Fruit fly (Drosophila melanogaster) whole organism, embryonic: ENCODE data around the gene CG15034.

Source experiments
- ATbp ChIP-seq: fragments of 200-800 bp; sonication (Bioruptor generic); optimal IDR thresholded peaks from 2 replicates; lab custom pipeline; 2017; ENCODE audit warnings: missing biosample characterization, mild to moderate bottlenecking, missing genetic modification characterization, missing genetic modification reagents
- CG1024 ChIP-seq: fragments of 200-800 bp; sonication (Bioruptor generic); IDR thresholded peaks from 2 replicates; pipeline ENCODE4 v1.3.6; 2022; ENCODE audit warnings: missing biosample characterization, missing genetic modification characterization
- CG10321 ChIP-seq: fragments of 200-800 bp; sonication (Bioruptor generic); IDR thresholded peaks from 2 replicates; pipeline ENCODE4 v1.3.6; 2022; ENCODE audit warnings: missing biosample characterization, missing genetic modification characterization
- CG12219 ChIP-seq: fragments of 200-800 bp; sonication (Bioruptor generic); optimal IDR thresholded peaks from 3 replicates; lab custom pipeline; 2018; ENCODE audit warnings: missing biosample characterization, mild to moderate bottlenecking, missing genetic modification characterization
- CG12236 ChIP-seq: fragments of 200-800 bp; sonication (Bioruptor generic); optimal IDR thresholded peaks from 2 replicates; lab custom pipeline; 2016; ENCODE audit warnings: missing biosample characterization, missing genetic modification characterization
- CG12744 ChIP-seq: fragments of 200-800 bp; sonication (Bioruptor generic); optimal IDR thresholded peaks from 2 replicates; lab custom pipeline; 2016; ENCODE audit warnings: missing biosample characterization, missing genetic modification characterization
- CG12942 ChIP-seq: fragments of 200-800 bp; sonication (Bioruptor generic); optimal IDR thresholded peaks from 3 replicates; lab custom pipeline; 2016; ENCODE audit warnings: missing biosample characterization, missing genetic modification characterization
- CG13775 ChIP-seq: fragments of 200-800 bp; sonication (Bioruptor generic); optimal IDR thresholded peaks from 3 replicates; lab custom pipeline; 2017; ENCODE audit warnings: missing biosample characterization, mild to moderate bottlenecking, missing genetic modification characterization
- CG14667 ChIP-seq: fragments of 200-800 bp; sonication (Bioruptor generic); IDR thresholded peaks from 2 replicates; pipeline ENCODE4 v1.3.6; 2022; ENCODE audit warnings: missing biosample characterization, missing genetic modification characterization
- CG14710 ChIP-seq: fragments of 200-800 bp; sonication (Bioruptor generic); optimal IDR thresholded peaks from 3 replicates; lab custom pipeline; 2019; ENCODE audit warnings: missing biosample characterization, mild to moderate bottlenecking, missing genetic modification characterization, moderate library complexity
- CG15601 ChIP-seq: fragments of 200-800 bp; sonication (Bioruptor generic); optimal IDR thresholded peaks from 3 replicates; lab custom pipeline; 2019; ENCODE audit warnings: missing biosample characterization, mild to moderate bottlenecking, missing genetic modification characterization, moderate library complexity
- CG16779 ChIP-seq: fragments of 200-800 bp; sonication (Bioruptor generic); IDR thresholded peaks from 2 replicates; pipeline ENCODE4 v1.3.6; 2022; ENCODE audit warnings: missing biosample characterization, missing genetic modification characterization
- CG17612 ChIP-seq: fragments of 200-800 bp; sonication (Bioruptor generic); IDR thresholded peaks from 2 replicates; pipeline ENCODE4 v1.3.6; 2022; ENCODE audit warnings: missing biosample characterization, missing genetic modification characterization
- CG18476 ChIP-seq: fragments of 200-800 bp; sonication (Bioruptor generic); optimal IDR thresholded peaks from 2 replicates; lab custom pipeline; 2016; ENCODE audit warnings: missing biosample characterization, mild to moderate bottlenecking, missing genetic modification characterization
- CG18764 ChIP-seq: fragments of 200-800 bp; sonication (Bioruptor generic); optimal IDR thresholded peaks from 3 replicates; lab custom pipeline; 2016; ENCODE audit warnings: missing biosample characterization, missing genetic modification characterization
- CG2116 ChIP-seq: fragments of 200-800 bp; sonication (Bioruptor generic); optimal IDR thresholded peaks from 3 replicates; lab custom pipeline; 2018; ENCODE audit warnings: missing biosample characterization, mild to moderate bottlenecking, missing genetic modification characterization
- CG3163 ChIP-seq: fragments of 200-800 bp; sonication (Bioruptor generic); optimal IDR thresholded peaks from 3 replicates; lab custom pipeline; 2016; ENCODE audit warnings: missing biosample characterization, missing genetic modification characterization
- CG3281 ChIP-seq: fragments of 200-800 bp; sonication (Bioruptor generic); optimal IDR thresholded peaks from 3 replicates; lab custom pipeline; 2017; ENCODE audit warnings: missing biosample characterization, mild to moderate bottlenecking, missing genetic modification characterization
- CG33557 ChIP-seq: fragments of 200-800 bp; sonication (Bioruptor generic); optimal IDR thresholded peaks from 2 replicates; lab custom pipeline; 2019; ENCODE audit warnings: missing biosample characterization, mild to moderate bottlenecking, missing genetic modification characterization, moderate library complexity
- CG4617 ChIP-seq: fragments of 200-800 bp; sonication (Bioruptor generic); optimal IDR thresholded peaks from 3 replicates; lab custom pipeline; 2016; ENCODE audit warnings: missing biosample characterization, missing genetic modification characterization, borderline replicate concordance
- CG4707 ChIP-seq: fragments of 200-800 bp; sonication (Bioruptor generic); optimal IDR thresholded peaks from 2 replicates; lab custom pipeline; 2018; ENCODE audit warnings: missing biosample characterization, mild to moderate bottlenecking, missing genetic modification characterization, moderate library complexity
- CG4854 ChIP-seq: fragments of 200-800 bp; sonication (Bioruptor generic); optimal IDR thresholded peaks from 2 replicates; lab custom pipeline; 2016; ENCODE audit warnings: missing biosample characterization, missing genetic modification characterization, inconsistent platforms
- CG6683 ChIP-seq: fragments of 200-800 bp; sonication (Bioruptor generic); optimal IDR thresholded peaks from 2 replicates; lab custom pipeline; 2017; ENCODE audit warnings: missing biosample characterization, mild to moderate bottlenecking, missing genetic modification characterization, missing genetic modification reagents
- CG6854 ChIP-seq: fragments of 200-800 bp; sonication (Bioruptor generic); optimal IDR thresholded peaks from 3 replicates; lab custom pipeline; 2017; ENCODE audit warnings: missing biosample characterization, mild to moderate bottlenecking, missing genetic modification characterization
- CG8290 ChIP-seq, 3 experiments: fragments of 200-800 bp; sonication (Bioruptor generic); optimal IDR thresholded peaks; 2 replicates each; lab custom pipeline; 2016 to 2019; ENCODE audit warnings: missing biosample characterization in 3 of 3, missing genetic modification characterization in 3 of 3, mild to moderate bottlenecking in 2 of 3, moderate library complexity in 1 of 3
- CG9876 ChIP-seq: fragments of 200-800 bp; sonication (Bioruptor generic); optimal IDR thresholded peaks from 2 replicates; lab custom pipeline; 2016; ENCODE audit warnings: missing biosample characterization, missing genetic modification characterization
- CG9932 ChIP-seq: fragments of 200-800 bp; sonication (Bioruptor generic); IDR thresholded peaks from 2 replicates; pipeline ENCODE4 v1.3.6; 2022; ENCODE audit warnings: missing biosample characterization, missing genetic modification characterization
- CHES-1-like ChIP-seq: fragments of 200-800 bp; sonication (Bioruptor generic); optimal IDR thresholded peaks from 2 replicates; lab custom pipeline; 2016; ENCODE audit warnings: missing biosample characterization, missing genetic modification characterization
- CTCF ChIP-seq: fragments of 200-800 bp; sonication (Bioruptor generic); optimal IDR thresholded peaks from 2 replicates; lab custom pipeline; 2017; ENCODE audit warnings: missing biosample characterization, mild to moderate bottlenecking, missing genetic modification characterization, moderate library complexity
- Dip2 ChIP-seq: fragments of 200-800 bp; sonication (Bioruptor generic); IDR thresholded peaks from 2 replicates; pipeline ENCODE4 v1.3.6; 2022; ENCODE audit warnings: missing biosample characterization, missing genetic modification characterization
- H15 ChIP-seq: fragments of 200-800 bp; sonication (Bioruptor generic); IDR thresholded peaks from 3 replicates; pipeline ENCODE4 v1.3.6; 2022; ENCODE audit warnings: missing biosample characterization, missing genetic modification characterization
- Hmr ChIP-seq: fragments of 200-800 bp; sonication (Bioruptor generic); optimal IDR thresholded peaks from 3 replicates; lab custom pipeline; 2017; ENCODE audit warnings: mild to moderate bottlenecking, missing biosample characterization, missing genetic modification reagents, missing genetic modification characterization
- NfI ChIP-seq: fragments of 200-800 bp; sonication (Bioruptor generic); optimal IDR thresholded peaks from 3 replicates; lab custom pipeline; 2018; ENCODE audit warnings: missing biosample characterization, mild to moderate bottlenecking, missing genetic modification characterization, moderate library complexity
- Optix ChIP-seq: fragments of 200-800 bp; sonication (Bioruptor generic); IDR thresholded peaks from 3 replicates; pipeline ENCODE4 v1.3.6; 2022; ENCODE audit warnings: missing biosample characterization, missing genetic modification characterization
- Taf1 ChIP-seq: fragments of 200-800 bp; sonication (Bioruptor generic); IDR thresholded peaks from 2 replicates; pipeline ENCODE4 v1.3.6; 2022; ENCODE audit warnings: missing biosample characterization, missing genetic modification characterization
- chn ChIP-seq: fragments of 200-800 bp; sonication (Bioruptor generic); optimal IDR thresholded peaks from 2 replicates; lab custom pipeline; 2016; ENCODE audit warnings: missing biosample characterization, missing genetic modification characterization
- corto ChIP-seq: fragments of 200-800 bp; sonication (Bioruptor generic); optimal IDR thresholded peaks from 2 replicates; lab custom pipeline; 2016; ENCODE audit warnings: missing biosample characterization, mild to moderate bottlenecking, missing genetic modification characterization, moderate library complexity
- croc ChIP-seq: fragments of 200-800 bp; sonication (Bioruptor generic); conservative IDR thresholded peaks from 3 replicates; pipeline ENCODE4 v1.3.6; 2022; ENCODE audit warnings: missing biosample characterization, missing genetic modification characterization
- esg ChIP-seq: fragments of 200-800 bp; sonication (Bioruptor generic); conservative IDR thresholded peaks from 2 replicates; pipeline ENCODE4 v1.3.6; 2022; ENCODE audit warnings: missing biosample characterization, missing genetic modification characterization
- knrl ChIP-seq: fragments of 200-800 bp; sonication (Bioruptor generic); IDR thresholded peaks from 3 replicates; pipeline ENCODE4 v1.3.6; 2022; ENCODE audit warnings: missing biosample characterization, missing genetic modification characterization; ENCODE audit not compliant: partially characterized antibody
- lab ChIP-seq: fragments of 200-800 bp; sonication (Bioruptor generic); optimal IDR thresholded peaks from 3 replicates; lab custom pipeline; 2017; ENCODE audit warnings: missing biosample characterization, missing genetic modification characterization, mild to moderate bottlenecking, moderate library complexity, missing genetic modification reagents
- nau ChIP-seq: fragments of 200-800 bp; sonication (Bioruptor generic); optimal IDR thresholded peaks from 3 replicates; lab custom pipeline; 2017; ENCODE audit warnings: missing biosample characterization, mild to moderate bottlenecking, missing genetic modification characterization, missing genetic modification reagents
- rib ChIP-seq: fragments of 200-800 bp; sonication (Bioruptor generic); IDR thresholded peaks from 2 replicates; pipeline ENCODE4 v1.3.6; 2022; ENCODE audit warnings: missing biosample characterization, missing genetic modification characterization
- tgo ChIP-seq: fragments of 200-800 bp; sonication (Bioruptor generic); IDR thresholded peaks from 3 replicates; pipeline ENCODE4 v1.3.6; 2022; ENCODE audit warnings: missing biosample characterization, missing genetic modification characterization
- trem ChIP-seq: fragments of 200-800 bp; optimal IDR thresholded peaks from 3 replicates; lab custom pipeline; 2019; ENCODE audit warnings: missing biosample characterization, mild to moderate bottlenecking, missing genetic modification characterization, moderate library complexity
- ttk ChIP-seq: fragments of 200-800 bp; sonication (Bioruptor generic); IDR thresholded peaks from 2 replicates; pipeline ENCODE4 v2.1.2; 2022; ENCODE audit warnings: missing biosample characterization, missing genetic modification characterization
- tup ChIP-seq: fragments of 200-800 bp; sonication (Bioruptor generic); optimal IDR thresholded peaks from 2 replicates; lab custom pipeline; 2016; ENCODE audit warnings: missing biosample characterization, mild to moderate bottlenecking, missing genetic modification characterization, moderate library complexity
- tx ChIP-seq: fragments of 200-800 bp; sonication (Bioruptor generic); optimal IDR thresholded peaks from 2 replicates; lab custom pipeline; 2016; ENCODE audit warnings: missing biosample characterization, missing genetic modification characterization
- usp ChIP-seq: fragments of >200 bp; optimal IDR thresholded peaks from 2 replicates; lab custom pipeline; 2017; ENCODE audit warnings: missing biosample characterization, missing genetic modification characterization

The CG15034 gene

DNA sequence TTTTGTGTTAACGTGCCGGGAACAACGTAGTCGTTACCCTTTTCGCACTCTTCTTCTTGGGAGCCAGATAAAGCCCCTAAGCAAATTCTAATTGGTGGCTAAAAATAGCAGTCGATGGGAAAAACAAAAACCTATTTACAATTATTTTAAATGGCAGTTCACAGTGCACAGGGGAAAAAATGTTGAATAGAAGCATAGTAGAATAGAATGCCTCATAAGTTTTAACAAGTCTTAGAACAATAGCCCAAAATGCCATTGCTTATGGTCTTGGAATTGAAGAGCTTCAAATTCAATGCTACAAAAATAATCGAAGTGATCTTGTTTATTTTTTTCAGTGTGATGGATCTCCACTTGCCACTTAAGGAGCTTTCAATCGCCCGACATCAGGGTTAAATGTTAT lies 14.8 kb downstream of the CG15034 start (continued):
- TF ChIP-seq CG4854 (peak; percentile 11), CG12942 (peak; percentile 31), ttk (GFP tag; lab: Robert Waterston, UW) (no peak), lab (peak; percentile 82), Dip2 (no peak), trem (no peak), CG12219 (GFP tag; lab: Kevin White, UChicago) (peak; percentile 53)

- TF ChIP-seq CG4707 (GFP tag; lab: Kevin White, UChicago) (no peak), tx (GFP tag; lab: Kevin White, UChicago) (no peak), CG14667 (GFP tag; lab: Robert Waterston, UW) (no peak), knrl (GFP tag; lab: Robert Waterston, UW) (no peak), croc (GFP tag; lab: Robert Waterston, UW) (no peak), CG4617 (no peak), CG14710 (tag; lab: Kevin White, UChicago) (no peak), CG3281 (no peak), CHES-1-like (no peak), esg (GFP tag; lab: Robert Waterston, UW) (no peak), usp (no peak), corto (GFP tag; lab: Kevin White, UChicago) (no peak), CG15601 (tag; lab: Kevin White, UChicago) (no peak), H15 (GFP tag; lab: Robert Waterston, UW) (no peak), tup (GFP tag; lab: Kevin White, UChicago) (no peak), Taf1 (no peak), CG1024 (GFP tag; lab: Robert Waterston, UW) (no peak), CG16779 (GFP tag; lab: Robert Waterston, UW) (no peak), CG8290 (GFP tag; optimal IDR thresholded peaks at IDR 0.05; lab: Kevin White, UChicago) (no peak), CG8290 (tag; optimal IDR thresholded peaks at IDR 0.05; lab: Kevin White, UChicago) (no peak)
Observed at dm6 chrX:7332091-7332490, 15.2 kb downstream of the CG15034 start, which contains the start of gene CG42780. CG42780 (minus strand) TSS chrX:7332191.

- TF ChIP-seq CG13775 (GFP tag; lab: Kevin White, UChicago) (no peak), CG17612 (GFP tag; lab: Robert Waterston, UW) (no peak), CG2116 (no peak), Hmr (GFP tag; lab: Kevin White, UChicago) (no peak), CG10321 (GFP tag; lab: Robert Waterston, UW) (no peak), tgo (GFP tag; lab: Robert Waterston, UW) (no peak), ATbp (GFP tag; lab: Kevin White, UChicago) (no peak)
Observed at dm6 chrX:7328746-7329145, 18.6 kb downstream of the CG15034 start, which contains the start of gene Acsf3. Acsf3 (plus strand) TSS chrX:7329046.

DNA sequence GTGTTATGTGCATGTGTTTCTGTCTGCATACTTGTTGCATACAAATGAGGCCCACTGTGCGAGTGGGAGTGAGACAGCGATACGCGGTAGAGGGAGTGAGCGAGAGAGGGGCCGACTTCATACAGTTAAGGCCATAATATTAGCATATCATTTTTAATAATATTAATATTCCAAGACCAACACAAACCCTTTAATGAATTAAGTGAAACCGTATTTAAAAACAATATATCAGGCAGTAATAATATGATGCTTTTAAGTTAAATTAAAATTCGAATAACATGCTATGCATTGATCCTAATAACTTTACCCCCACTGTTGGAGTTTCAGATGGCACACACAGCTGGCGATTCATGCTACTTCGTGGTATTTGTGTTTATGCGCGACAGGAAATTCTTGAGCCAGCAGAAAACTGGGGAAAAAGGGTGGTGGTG lies 22.5 kb downstream of the CG15034 start:
- TF ChIP-seq CG6683 (GFP tag; lab: Kevin White, UChicago) (peak; percentile 91), NfI (GFP tag; lab: Kevin White, UChicago) (peak; percentile 91), Optix (peak; percentile 83), CG12744 (peak; percentile 86), CG18476 (GFP tag; lab: Kevin White, UChicago) (peak; percentile 92), CG9932 (GFP tag; lab: Robert Waterston, UW) (peak; percentile 82), CG18764 (GFP tag; lab: Kevin White, UChicago) (peak; percentile 91), CG33557 (GFP tag; lab: Kevin White, UChicago) (peak; percentile 97), CG6854 (GFP tag; lab: Kevin White, UChicago) (peak; percentile 92), rib (peak; percentile 79), nau (peak; percentile 95), CG9876 (GFP tag; lab: Kevin White, UChicago) (no peak), chn (GFP tag; lab: Kevin White, UChicago) (peak; percentile 88), CG3163 (GFP tag; lab: Kevin White, UChicago) (no peak), CTCF (peak; percentile 68), CG12236 (GFP tag; lab: Kevin White, UChicago) (peak; percentile 75)
